Worm (Caenorhabditis elegans): ENCODE data around the gene pis-1.

DNA sequence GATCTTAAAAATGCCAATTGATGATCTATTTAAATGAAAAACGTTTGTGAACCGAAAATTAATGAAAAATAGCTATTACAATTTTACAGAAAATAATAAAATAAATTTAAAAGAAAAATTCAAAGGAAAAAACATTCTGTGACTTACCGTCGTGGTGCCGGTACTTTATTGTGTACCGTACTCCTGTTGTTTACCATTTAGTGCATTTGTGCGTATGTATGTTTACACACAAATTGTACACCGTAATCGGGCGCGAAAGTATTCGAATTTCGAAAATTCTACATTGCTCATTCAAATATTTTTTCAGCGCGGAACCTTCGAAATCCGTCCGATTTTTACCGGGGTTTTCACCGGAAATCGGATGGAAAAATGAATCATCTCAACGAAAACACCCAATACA is 18.4 kb downstream of the pis-1 start, which contains the start of gene T13F2.6:
- TF ChIP-seq sox-4 (tag; optimal IDR thresholded peaks at IDR 0.05) (no peak), ceh-31 (tag; optimal IDR thresholded peaks at IDR 0.05) (no peak), ceh-6 (GFP tag; optimal IDR thresholded peaks at IDR 0.05) (no peak), lin-11 (tag; optimal IDR thresholded peaks at IDR 0.05) (no peak), pax-1 (tag; optimal IDR thresholded peaks at IDR 0.05) (no peak), rnt-1 (tag; optimal IDR thresholded peaks at IDR 0.05) (no peak), C38D4.7 (GFP tag; optimal IDR thresholded peaks at IDR 0.05) (no peak), fkh-10 (GFP tag; optimal IDR thresholded peaks at IDR 0.05) (no peak), pqm-1 (tag; optimal IDR thresholded peaks at IDR 0.05) (no peak), ceh-2 (tag; optimal IDR thresholded peaks at IDR 0.05) (no peak)
